Worm (Caenorhabditis elegans): ENCODE measurements around the gene tofu-1.

DNA sequence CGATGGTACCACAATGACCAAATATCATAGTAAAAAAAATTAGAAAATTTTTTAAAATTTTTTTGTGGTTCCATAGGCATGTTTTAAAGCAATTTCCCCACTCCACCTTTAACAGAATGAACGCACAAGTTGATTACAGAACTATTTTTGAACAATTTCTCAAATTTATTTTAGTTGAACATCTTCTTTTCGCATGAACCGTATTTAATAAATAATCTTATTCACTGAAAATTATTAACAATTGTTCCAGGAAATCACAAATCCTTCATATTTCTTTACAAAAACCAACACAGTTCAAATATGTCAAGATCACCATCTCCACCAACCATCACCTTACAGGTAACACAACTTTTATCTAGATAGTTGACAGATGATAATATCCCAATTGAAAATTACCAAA, 30.7 kb downstream of the tofu-1 start, which contains the start of gene lea-1:
- no peak for TF ChIP-seq alr-1 (tag; optimal IDR thresholded peaks at IDR 0.05)
- TF ChIP-seq ama-1 (optimal IDR thresholded peaks at IDR 0.05): no peak
- TF ChIP-seq mdl-1 (tag; optimal IDR thresholded peaks at IDR 0.05): no peak
